Fruit fly (Drosophila melanogaster) whole organism, wandering third instar larva: ENCODE measurements around the gene fan.

Experiments used
- Abd-B ChIP-seq: fragments of >200 bp; optimal IDR thresholded peaks from 2 replicates; lab custom pipeline; 2017; ENCODE audit warnings: missing biosample characterization, missing genetic modification characterization
- CG32264 ChIP-seq: fragments of 200-800 bp; sonication (Bioruptor generic); optimal IDR thresholded peaks from 2 replicates; lab custom pipeline; 2016; ENCODE audit warnings: missing biosample characterization, missing genetic modification characterization
- CG9705 ChIP-seq: fragments of 200-800 bp; sonication (Bioruptor generic); optimal IDR thresholded peaks from 2 replicates; lab custom pipeline; 2018; ENCODE audit warnings: missing biosample characterization, mild to moderate bottlenecking, missing genetic modification characterization
- CrebA ChIP-seq: fragments of 200-800 bp; sonication (Bioruptor generic); optimal IDR thresholded peaks from 2 replicates; lab custom pipeline; 2016; ENCODE audit warnings: missing biosample characterization, mild to moderate bottlenecking, missing genetic modification characterization, borderline replicate concordance
- Dfd ChIP-seq: fragments of >200 bp; optimal IDR thresholded peaks from 2 replicates; lab custom pipeline; 2017; ENCODE audit warnings: missing biosample characterization, missing genetic modification characterization
- Dif ChIP-seq: fragments of 200-275, 200-300 bp; sonication (Bioruptor generic); optimal IDR thresholded peaks from 2 replicates; lab custom pipeline; 2018; ENCODE audit warnings: missing biosample characterization, missing genetic modification characterization; ENCODE audit not compliant: partially characterized antibody
- GATAd ChIP-seq: sonication (Bioruptor generic); optimal IDR thresholded peaks from 2 replicates; lab custom pipeline; 2016; ENCODE audit warnings: missing biosample characterization, missing genetic modification characterization
- HLH106 ChIP-seq: fragments of 200-800 bp; optimal IDR thresholded peaks from 3 replicates; lab custom pipeline; 2019; ENCODE audit warnings: missing biosample characterization, mild to moderate bottlenecking, missing genetic modification characterization, moderate library complexity
- Hnf4 ChIP-seq: fragments of 200-800 bp; sonication (Bioruptor generic); optimal IDR thresholded peaks from 2 replicates; lab custom pipeline; 2016; ENCODE audit warnings: missing biosample characterization, mild to moderate bottlenecking, missing genetic modification characterization
- Hr78 ChIP-seq: fragments of >200 bp; optimal IDR thresholded peaks from 2 replicates; lab custom pipeline; 2017; ENCODE audit warnings: missing biosample characterization, missing genetic modification characterization
- Hr83 ChIP-seq: fragments of 200-300 bp; sonication (Bioruptor generic); optimal IDR thresholded peaks from 2 replicates; lab custom pipeline; 2016; ENCODE audit warnings: missing biosample characterization, mild to moderate bottlenecking, missing genetic modification characterization, moderate library complexity; ENCODE audit not compliant: poor library complexity, severe bottlenecking
- Jra ChIP-seq: sonication (Bioruptor generic); optimal IDR thresholded peaks from 2 replicates; lab custom pipeline; 2016; ENCODE audit warnings: missing biosample characterization, missing genetic modification characterization
- Mio ChIP-seq: sonication (Bioruptor generic); optimal IDR thresholded peaks from 2 replicates; lab custom pipeline; 2016; ENCODE audit warnings: missing biosample characterization, missing genetic modification characterization
- Myc ChIP-seq: fragments of >200 bp; optimal IDR thresholded peaks from 2 replicates; lab custom pipeline; 2017
- N ChIP-seq: fragments of >200 bp; optimal IDR thresholded peaks from 2 replicates; lab custom pipeline; 2018; ENCODE audit warnings: missing biosample characterization, missing external identifiers, missing genetic modification characterization
- OdsH ChIP-seq: fragments of 200-800 bp; sonication (Bioruptor generic); optimal IDR thresholded peaks from 2 replicates; lab custom pipeline; 2016; ENCODE audit warnings: missing biosample characterization, mild to moderate bottlenecking, missing genetic modification characterization
- Rel ChIP-seq, 2 experiments: fragments of 200-800 bp; sonication (Bioruptor generic) in 1 of 2; optimal IDR thresholded peaks; 2 replicates in 1 of 2; 3 replicates in 1 of 2; lab custom pipeline; 2016 to 2019; ENCODE audit warnings: mild to moderate bottlenecking in 2 of 2, missing biosample characterization in 2 of 2, missing genetic modification characterization in 2 of 2, moderate library complexity in 1 of 2
- Sp1 ChIP-seq: fragments of 200-800 bp; sonication (Bioruptor generic); optimal IDR thresholded peaks from 3 replicates; lab custom pipeline; 2019; ENCODE audit warnings: missing biosample characterization, mild to moderate bottlenecking, missing genetic modification characterization, moderate library complexity
- Vsx2 ChIP-seq: fragments of 200-300, 225-300 bp; sonication (Bioruptor generic); optimal IDR thresholded peaks from 2 replicates; lab custom pipeline; 2018; ENCODE audit warnings: missing biosample characterization, missing genetic modification characterization; ENCODE audit not compliant: partially characterized antibody
- br ChIP-seq: fragments of 200-800 bp; sonication (Bioruptor generic); optimal IDR thresholded peaks from 2 replicates; lab custom pipeline; 2016; ENCODE audit warnings: missing biosample characterization, missing genetic modification characterization
- brk ChIP-seq: fragments of 200-800 bp; sonication (Bioruptor generic); optimal IDR thresholded peaks from 2 replicates; lab custom pipeline; 2016; ENCODE audit warnings: missing biosample characterization, mild to moderate bottlenecking, missing genetic modification characterization
- dl ChIP-seq, 2 experiments: fragments of 175-275, 200-275 bp in 1 of 2; fragments of 200-275 bp in 1 of 2; sonication (Bioruptor generic); optimal IDR thresholded peaks; lab custom pipeline; 2018; ENCODE audit warnings: mild to moderate bottlenecking in 2 of 2, missing biosample characterization in 2 of 2, missing genetic modification characterization in 2 of 2, moderate library complexity in 2 of 2; ENCODE audit not compliant: partially characterized antibody in 2 of 2, insufficient read depth in 1 of 2
- dmrt93B ChIP-seq: fragments of 200-800 bp; sonication (Bioruptor generic); optimal IDR thresholded peaks from 2 replicates; lab custom pipeline; 2018; ENCODE audit warnings: missing biosample characterization, mild to moderate bottlenecking, missing genetic modification characterization
- dsf ChIP-seq: sonication (Bioruptor generic); optimal IDR thresholded peaks from 2 replicates; lab custom pipeline; 2016; ENCODE audit warnings: missing biosample characterization, missing genetic modification characterization, borderline replicate concordance
- ey ChIP-seq: fragments of 200-800 bp; sonication (Bioruptor generic); optimal IDR thresholded peaks from 2 replicates; lab custom pipeline; 2016; ENCODE audit warnings: missing biosample characterization, missing genetic modification characterization
- foxo ChIP-seq, 2 experiments: fragments of 200-800 bp; sonication (Bioruptor generic); optimal IDR thresholded peaks; 2 replicates in 1 of 2; 3 replicates in 1 of 2; lab custom pipeline; 2016 to 2017; ENCODE audit warnings: missing biosample characterization in 2 of 2, missing genetic modification characterization in 2 of 2
- fru ChIP-seq: fragments of 200-800 bp; sonication (Bioruptor generic); optimal IDR thresholded peaks from 3 replicates; lab custom pipeline; 2016; ENCODE audit warnings: missing biosample characterization, mild to moderate bottlenecking, missing genetic modification characterization
- h ChIP-seq: fragments of 200-800 bp; sonication (Bioruptor generic); optimal IDR thresholded peaks from 3 replicates; lab custom pipeline; 2016; ENCODE audit warnings: missing biosample characterization, mild to moderate bottlenecking, missing genetic modification characterization
- jim ChIP-seq: fragments of 175-275, 200-325 bp; sonication (Bioruptor generic); optimal IDR thresholded peaks from 2 replicates; lab custom pipeline; 2016; ENCODE audit warnings: missing biosample characterization, mild to moderate bottlenecking, missing genetic modification characterization
- lola ChIP-seq: fragments of >200 bp; optimal IDR thresholded peaks from 2 replicates; lab custom pipeline; 2017; ENCODE audit warnings: missing biosample characterization, missing genetic modification characterization
- pan ChIP-seq: fragments of >200 bp; optimal IDR thresholded peaks from 2 replicates; lab custom pipeline; 2017
- psq ChIP-seq: fragments of 200-800 bp; sonication (Bioruptor generic); optimal IDR thresholded peaks from 3 replicates; lab custom pipeline; 2017; ENCODE audit warnings: missing biosample characterization, mild to moderate bottlenecking, missing genetic modification characterization, moderate library complexity
- rgr ChIP-seq: fragments of 200-800 bp; sonication (Bioruptor generic); optimal IDR thresholded peaks from 3 replicates; lab custom pipeline; 2016; ENCODE audit warnings: missing biosample characterization, mild to moderate bottlenecking, missing genetic modification characterization
- sage ChIP-seq: fragments of 200-800 bp; sonication (Bioruptor generic); optimal IDR thresholded peaks from 2 replicates; lab custom pipeline; 2016; ENCODE audit warnings: missing biosample characterization, mild to moderate bottlenecking, missing genetic modification characterization
- sv ChIP-seq: fragments of 200-800 bp; sonication (Bioruptor generic); optimal IDR thresholded peaks from 3 replicates; lab custom pipeline; 2016; ENCODE audit warnings: missing biosample characterization, missing genetic modification characterization
- tai ChIP-seq: sonication (Bioruptor generic); optimal IDR thresholded peaks from 2 replicates; lab custom pipeline; 2016; ENCODE audit warnings: missing biosample characterization, missing genetic modification characterization
- usp ChIP-seq: fragments of >200 bp; optimal IDR thresholded peaks from 2 replicates; lab custom pipeline; 2017; ENCODE audit warnings: missing biosample characterization, missing genetic modification characterization
- woc ChIP-seq: sonication (Bioruptor generic); optimal IDR thresholded peaks from 2 replicates; lab custom pipeline; 2016; ENCODE audit warnings: missing biosample characterization, mild to moderate bottlenecking, missing genetic modification characterization

Gene fan

dm6 chr3L:8081822-8082221 is 27.1 kb upstream of the fan start:
- TF ChIP-seq Sp1 (GFP tag; lab: Kevin White, UChicago) (peak; percentile 63), rgr (GFP tag; lab: Kevin White, UChicago) (peak; percentile 76), dmrt93B (GFP tag; lab: Kevin White, UChicago) (no peak), ey (GFP tag; lab: Kevin White, UChicago) (peak; percentile 32), br (peak; percentile 79), Rel (GFP tag; optimal IDR thresholded peaks at IDR 0.05; lab: Kevin White, UChicago) (peak; percentile 67), Rel (tag; optimal IDR thresholded peaks at IDR 0.05; lab: Kevin White, UChicago) (no peak), dsf (peak; percentile 57), sage (GFP tag; lab: Kevin White, UChicago) (peak; percentile 80), brk (GFP tag; lab: Kevin White, UChicago) (peak; percentile 92), usp (no peak), fru (peak; percentile 49), Dfd (GFP tag; lab: Kevin White, UChicago) (no peak), sv (GFP tag; lab: Kevin White, UChicago) (no peak), Dif (GFP tag; lab: Kevin White, UChicago) (peak; percentile 87), Hr78 (GFP tag; lab: Kevin White, UChicago) (no peak), Abd-B (GFP tag; lab: Kevin White, UChicago) (no peak), Hnf4 (GFP tag; lab: Kevin White, UChicago) (peak; percentile 86), psq (GFP tag; lab: Kevin White, UChicago) (peak; percentile 65), h (GFP tag; lab: Kevin White, UChicago) (peak; percentile 78), woc (GFP tag; lab: Kevin White, UChicago) (peak; percentile 32), GATAd (GFP tag; lab: Kevin White, UChicago) (no peak), CG32264 (GFP tag; lab: Kevin White, UChicago) (peak; percentile 60), CrebA (GFP tag; lab: Kevin White, UChicago) (no peak), jim (GFP tag; lab: Kevin White, UChicago) (no peak), tai (GFP tag; lab: Kevin White, UChicago) (peak; percentile 22), Myc (lab: Kevin White, UChicago) (no peak), OdsH (peak; percentile 62), Vsx2 (GFP tag; lab: Kevin White, UChicago) (peak; percentile 54), CG9705 (GFP tag; lab: Kevin White, UChicago) (no peak), dl (GFP tag; optimal IDR thresholded peaks at IDR 0.05; lab: Kevin White, UChicago; ENCODE audit: insufficient read depth in 1 of 2, partially characterized antibody in 2 of 2) (peak; percentile 28 to 76), pan (lab: Kevin White, UChicago) (no peak), lola (no peak), Jra (GFP tag; lab: Kevin White, UChicago) (peak; percentile 53), Hr83 (GFP tag; lab: Kevin White, UChicago) (peak; percentile 88), HLH106 (tag; lab: Kevin White, UChicago) (peak; percentile 17), Mio (GFP tag; lab: Kevin White, UChicago) (no peak), foxo (GFP tag; optimal IDR thresholded peaks at IDR 0.05; lab: Kevin White, UChicago) (peak; percentile 57 to 70), N (GFP tag; lab: Kevin White, UChicago) (no peak)
- TF ChIP-seq, all 38 proteins: peak for 23

- TF ChIP-seq Abd-B (GFP tag; lab: Kevin White, UChicago) (no peak), tai (GFP tag; lab: Kevin White, UChicago) (no peak), dl (GFP tag; optimal IDR thresholded peaks at IDR 0.05; lab: Kevin White, UChicago; ENCODE audit: insufficient read depth in 1 of 2, partially characterized antibody in 2 of 2) (no peak), Dfd (GFP tag; lab: Kevin White, UChicago) (no peak), Mio (GFP tag; lab: Kevin White, UChicago) (no peak), jim (GFP tag; lab: Kevin White, UChicago) (no peak)
Measured at dm6 chr3L:8086218-8086617, 22.7 kb upstream of the fan start.
